Worm (Caenorhabditis elegans) whole organism, mixed stage, embryonic: ENCODE data around the gene F57A8.1.

ENCODE experiments used
- elt-1 ChIP-seq: sonication (generic microtip); optimal IDR thresholded peaks from 2 replicates; lab custom pipeline; 2017; ENCODE audit warnings: missing genetic modification characterization, mild to moderate bottlenecking, missing compliant biosample characterization, antibody characterized with exemption, moderate library complexity, borderline replicate concordance; ENCODE audit not compliant: insufficient read depth
- nhr-237 ChIP-seq: fragments of 150-350 bp; optimal IDR thresholded peaks from 2 replicates; lab custom pipeline; 2014; ENCODE audit warnings: missing biosample characterization, missing genetic modification characterization
- pha-4 ChIP-seq: fragments of 150-350 bp; optimal IDR thresholded peaks from 2 replicates; lab custom pipeline; 2018; ENCODE audit warnings: missing biosample characterization, missing genetic modification reagents, missing genetic modification characterization
- snpc-4 ChIP-seq: fragments of 150-350 bp; optimal IDR thresholded peaks from 2 replicates; lab custom pipeline; 2014; ENCODE audit warnings: missing biosample characterization, missing genetic modification characterization
- unc-39 ChIP-seq: fragments of 150-350 bp; optimal IDR thresholded peaks from 2 replicates; lab custom pipeline; 2014; ENCODE audit warnings: missing biosample characterization, missing genetic modification characterization

ce11 chrV:10083999-10084468 is 46.9 kb downstream of the F57A8.1 start, which contains the start of gene nhr-12:
- TF ChIP-seq unc-39 = no peak
- TF ChIP-seq snpc-4 (tag; lab: Kevin White, UChicago) = no peak
- TF ChIP-seq nhr-237 (tag; lab: Kevin White, UChicago) = no peak
- no peak for TF ChIP-seq pha-4
- no peak for TF ChIP-seq elt-1 (tag; lab: Kevin White, UChicago)
